Worm (Caenorhabditis elegans): ENCODE measurements around the gene srx-13.

The srx-13 gene

ce11 chrIV:1157928-1158327 lies 39.5 kb upstream of the srx-13 start, which contains the start of gene C50A2.3:
Gene C50A2.3, minus strand, starts transcription at chrIV:1158028.
- TF ChIP-seq rnt-1 (tag; optimal IDR thresholded peaks at IDR 0.05) (no peak), npax-4 (tag; optimal IDR thresholded peaks at IDR 0.05) (no peak), K02D7.2 (tag; optimal IDR thresholded peaks at IDR 0.05) (no peak), tbx-7 (tag; optimal IDR thresholded peaks at IDR 0.05) (no peak), pqm-1 (tag; optimal IDR thresholded peaks at IDR 0.05) (no peak), pax-1 (tag; optimal IDR thresholded peaks at IDR 0.05) (no peak), unc-3 (GFP tag; conservative IDR thresholded peaks at IDR 0.05) (no peak), unc-3 (tag; optimal IDR thresholded peaks at IDR 0.05) (no peak)

ce11 chrIV:1155206-1155605 lies 36.7 kb upstream of the srx-13 start:
- TF ChIP-seq ama-1 (optimal IDR thresholded peaks at IDR 0.05) = no peak
- TF ChIP-seq pax-1 (tag; optimal IDR thresholded peaks at IDR 0.05) = no peak
- TF ChIP-seq K02D7.2 (tag; optimal IDR thresholded peaks at IDR 0.05) = no peak
- no peak for TF ChIP-seq npax-4 (tag; optimal IDR thresholded peaks at IDR 0.05)
- no peak for TF ChIP-seq hlh-15 (tag; optimal IDR thresholded peaks at IDR 0.05)
- no peak for TF ChIP-seq pha-4 (tag; optimal IDR thresholded peaks at IDR 0.05)
- no peak for TF ChIP-seq nfya-1 (tag; optimal IDR thresholded peaks at IDR 0.05)
- no peak for TF ChIP-seq zip-5 (tag; optimal IDR thresholded peaks at IDR 0.05)
- TF ChIP-seq nhr-232 (tag; optimal IDR thresholded peaks at IDR 0.05) = no peak
- TF ChIP-seq tbx-7 (tag; optimal IDR thresholded peaks at IDR 0.05) = no peak
- TF ChIP-seq fkh-10 (GFP tag; optimal IDR thresholded peaks at IDR 0.05) = no peak
- no peak for TF ChIP-seq ceh-6 (GFP tag; optimal IDR thresholded peaks at IDR 0.05)
- no peak for TF ChIP-seq lin-11 (tag; optimal IDR thresholded peaks at IDR 0.05)
- no peak for TF ChIP-seq ceh-2 (tag; optimal IDR thresholded peaks at IDR 0.05)
- no peak for TF ChIP-seq ets-4 (tag; optimal IDR thresholded peaks at IDR 0.05)
- no peak for TF ChIP-seq pat-9 (tag; optimal IDR thresholded peaks at IDR 0.05)
- no peak for TF ChIP-seq F13H6.1 (tag; optimal IDR thresholded peaks at IDR 0.05)
- TF ChIP-seq ceh-22 (tag; optimal IDR thresholded peaks at IDR 0.05) = no peak
- no peak for TF ChIP-seq ztf-16 (tag; optimal IDR thresholded peaks at IDR 0.05)
- TF ChIP-seq pqm-1 (tag; optimal IDR thresholded peaks at IDR 0.05) = no peak

DNA sequence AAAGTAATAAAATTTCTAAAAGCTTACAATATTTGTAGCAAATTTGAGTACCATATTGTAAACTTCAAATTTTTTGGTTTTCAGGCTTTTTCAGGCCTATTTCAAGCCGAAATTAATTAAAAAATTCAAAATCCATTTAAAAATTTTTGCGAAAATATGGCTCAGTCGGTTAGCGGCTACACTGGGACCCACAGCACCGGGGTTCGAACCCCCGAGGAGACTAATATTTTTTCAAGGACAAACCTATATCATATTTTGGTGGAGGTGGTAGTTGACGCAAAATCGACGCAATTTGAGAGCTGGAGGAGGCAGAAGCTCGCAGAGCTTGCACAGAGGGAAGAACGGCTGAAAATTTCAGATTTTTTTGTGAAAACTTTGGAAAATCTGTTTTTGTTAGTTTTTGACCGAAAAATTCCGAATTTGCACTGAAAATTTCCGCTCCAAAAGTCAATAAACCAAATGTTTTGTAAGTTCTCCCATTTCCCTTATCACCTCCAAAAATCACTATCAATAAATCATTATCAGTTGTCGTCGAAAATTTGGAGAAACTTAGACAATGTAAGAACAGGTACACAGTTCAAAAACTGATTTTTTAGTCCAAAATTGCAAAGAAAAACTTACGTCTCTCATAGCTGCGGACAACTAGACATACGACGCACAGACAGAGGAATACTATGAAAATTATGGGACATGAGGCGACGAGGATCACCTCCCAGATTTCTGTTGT lies 30.1 kb upstream of the srx-13 start:
- TF ChIP-seq elt-2 (tag; optimal IDR thresholded peaks at IDR 0.05) (peak; percentile 61), C38D4.7 (GFP tag; optimal IDR thresholded peaks at IDR 0.05) (no peak)

DNA sequence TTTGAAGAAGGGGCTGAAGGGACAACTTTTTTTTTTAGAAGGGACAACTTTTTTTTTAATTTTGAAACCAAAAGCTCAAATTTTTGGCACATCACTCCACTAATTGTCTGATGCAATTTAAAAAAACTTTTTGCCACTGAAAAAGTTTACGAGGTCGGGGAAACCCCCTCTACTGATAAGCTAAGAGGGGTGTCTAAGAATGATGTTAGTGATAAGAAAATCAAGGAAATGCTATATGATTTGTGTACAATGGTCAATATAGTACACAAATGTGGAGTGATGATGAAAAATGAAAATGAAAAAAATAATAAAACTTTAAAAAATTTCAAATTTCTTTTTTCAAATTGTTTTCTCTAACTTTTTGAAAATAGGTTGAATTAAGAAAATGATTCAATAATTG lies 29.1 kb upstream of the srx-13 start:
- TF ChIP-seq elt-2 (tag; optimal IDR thresholded peaks at IDR 0.05) = peak; percentile 79
- TF ChIP-seq hlh-13 (GFP tag; optimal IDR thresholded peaks at IDR 0.05) = no peak

DNA sequence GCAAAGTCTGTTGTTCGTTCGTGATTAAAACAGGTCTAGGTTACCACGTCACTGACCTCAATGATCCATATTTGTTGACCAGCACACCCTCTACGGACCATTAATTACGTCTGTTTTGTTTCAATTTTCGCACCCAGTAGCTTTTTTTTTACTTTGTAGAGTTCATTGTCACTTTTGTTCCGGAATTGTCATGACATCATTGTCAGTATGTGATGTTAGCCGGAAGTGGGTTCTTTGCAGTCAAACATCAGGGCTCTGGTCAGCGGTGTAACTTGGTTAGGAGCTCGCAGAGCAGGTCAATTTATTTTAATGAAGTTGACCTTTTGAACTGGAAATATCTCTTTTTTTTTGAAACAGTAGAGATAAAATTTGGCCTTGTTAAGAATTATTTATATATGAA lies 18.2 kb upstream of the srx-13 start, which contains the start of gene C44B12.6:
Gene C44B12.6, minus strand, starts transcription at position 101 of the 400 bp plus-strand sequence.
- no peak for TF ChIP-seq tbx-7 (tag; optimal IDR thresholded peaks at IDR 0.05)
- no peak for TF ChIP-seq pag-3 (tag; optimal IDR thresholded peaks at IDR 0.05; ENCODE audit: borderline replicate concordance)
- no peak for TF ChIP-seq unc-55 (GFP tag; optimal IDR thresholded peaks at IDR 0.05)
- TF ChIP-seq ceh-24 (tag; optimal IDR thresholded peaks at IDR 0.05) = no peak
- no peak for TF ChIP-seq hlh-8 (tag; optimal IDR thresholded peaks at IDR 0.05)
- no peak for TF ChIP-seq unc-86 (tag; optimal IDR thresholded peaks at IDR 0.05)
- TF ChIP-seq ceh-9 (tag; optimal IDR thresholded peaks at IDR 0.05) = no peak

DNA sequence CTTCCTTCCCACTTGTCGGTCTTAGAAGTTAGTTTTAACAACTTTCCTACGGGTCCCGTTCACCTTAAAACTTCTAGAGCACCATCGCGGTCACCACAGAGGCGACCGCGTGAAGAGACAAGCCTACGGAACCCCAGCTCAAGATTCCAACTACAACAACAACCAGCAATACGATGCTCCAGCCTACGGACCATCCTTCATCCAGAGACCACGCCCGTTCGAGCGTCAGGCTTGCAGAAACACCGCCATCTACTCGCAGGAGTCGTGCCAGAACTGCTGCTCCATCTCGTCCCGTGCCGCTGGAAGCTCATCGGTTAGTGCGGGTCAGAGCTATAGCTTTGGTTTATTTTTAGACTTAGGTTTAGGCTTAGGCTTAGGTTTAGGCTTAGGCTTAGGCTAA lies 9.4 kb upstream of the srx-13 start:
- no peak for TF ChIP-seq syd-9 (tag; optimal IDR thresholded peaks at IDR 0.05)
- TF ChIP-seq nfya-1 (tag; optimal IDR thresholded peaks at IDR 0.05) = no peak
- TF ChIP-seq F13H6.1 (tag; optimal IDR thresholded peaks at IDR 0.05) = no peak
- no peak for TF ChIP-seq fkh-10 (GFP tag; optimal IDR thresholded peaks at IDR 0.05)
- TF ChIP-seq K02D7.2 (tag; optimal IDR thresholded peaks at IDR 0.05) = no peak
- TF ChIP-seq pqm-1 (tag; optimal IDR thresholded peaks at IDR 0.05) = no peak
- TF ChIP-seq K09A11.1 (tag; optimal IDR thresholded peaks at IDR 0.05; ENCODE audit: insufficient read depth) = no peak
- no peak for TF ChIP-seq pag-3 (tag; optimal IDR thresholded peaks at IDR 0.05; ENCODE audit: borderline replicate concordance)

Measured in whole organism, late embryonic.